Worm (Caenorhabditis elegans): ENCODE data around the gene C30H6.12.

C30H6.12 gene

DNA sequence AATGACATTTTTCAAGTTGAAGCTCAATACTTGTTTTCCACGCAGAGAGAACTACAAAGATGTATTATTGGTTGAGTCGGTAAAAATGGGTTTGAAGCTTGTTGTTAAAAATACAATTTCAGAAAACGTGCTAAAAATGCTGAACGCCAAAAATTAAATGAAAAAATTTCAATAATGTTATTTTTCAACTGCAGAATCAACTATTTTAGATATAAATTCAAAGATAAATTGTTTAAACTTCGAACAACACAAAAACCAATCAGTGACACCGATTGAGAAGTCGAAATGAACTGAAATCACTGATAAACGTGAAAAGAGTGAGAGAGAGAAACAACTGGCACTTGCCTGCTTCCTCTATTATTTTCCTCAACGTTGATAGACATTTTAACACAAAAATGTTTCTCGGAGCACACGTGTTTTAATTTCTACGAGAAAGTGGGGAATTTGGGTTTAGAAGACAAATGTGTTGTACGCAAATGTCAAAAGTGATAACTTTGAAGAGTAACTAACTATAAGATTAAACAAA is 4.4 kb downstream of the C30H6.12 start, which contains the start of gene T02D1.8:
TSS of gene T02D1.8 (minus strand) at position 51 of the 526 bp plus-strand sequence.
- TF ChIP-seq ztf-29 (GFP tag; IDR thresholded peaks at IDR 0.05): no peak
- no peak for TF ChIP-seq klf-2 (GFP tag; conservative IDR thresholded peaks at IDR 0.05)

DNA sequence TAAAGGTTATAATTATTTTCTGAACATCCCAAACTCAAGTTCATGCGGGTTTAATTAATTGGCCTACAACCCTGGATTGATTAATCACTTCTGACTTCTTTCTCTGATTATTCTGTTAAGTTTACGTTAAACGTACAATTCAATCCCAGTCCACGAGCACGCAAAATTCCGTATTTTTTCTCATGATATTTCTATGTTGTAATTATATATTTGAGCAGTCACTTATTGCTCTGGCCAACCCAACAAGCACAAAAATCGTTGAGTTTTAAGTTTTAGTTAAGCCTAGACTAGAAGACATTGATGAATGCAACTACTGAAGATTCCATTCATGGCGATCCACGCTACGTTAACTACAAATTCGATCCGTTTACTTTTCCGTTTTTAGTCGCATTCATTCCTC is 12.8 kb downstream of the C30H6.12 start, which contains the start of gene sru-15:
TSS of gene sru-15 (plus strand) at position 301 of the 400 bp plus-strand sequence.
- no peak for TF ChIP-seq klf-2 (GFP tag; conservative IDR thresholded peaks at IDR 0.05)
- no peak for TF ChIP-seq T22C8.4 (GFP tag; IDR thresholded peaks at IDR 0.05)
- TF ChIP-seq tab-1 (GFP tag; IDR thresholded peaks at IDR 0.05): no peak
- TF ChIP-seq flt-1 (GFP tag; IDR thresholded peaks at IDR 0.05): no peak
- TF ChIP-seq ref-1 (GFP tag; conservative IDR thresholded peaks at IDR 0.05): no peak
- TF ChIP-seq cog-1 (tag; optimal IDR thresholded peaks at IDR 0.05): no peak
- TF ChIP-seq med-1 (GFP tag; optimal IDR thresholded peaks at IDR 0.05; ENCODE audit: insufficient read depth): no peak
- no peak for TF ChIP-seq ztf-23 (GFP tag; IDR thresholded peaks at IDR 0.05)

- TF ChIP-seq klf-2 (GFP tag; conservative IDR thresholded peaks at IDR 0.05): no peak
- TF ChIP-seq flt-1 (GFP tag; IDR thresholded peaks at IDR 0.05): no peak
- no peak for TF ChIP-seq T22C8.4 (GFP tag; IDR thresholded peaks at IDR 0.05)
- no peak for TF ChIP-seq med-1 (GFP tag; optimal IDR thresholded peaks at IDR 0.05; ENCODE audit: insufficient read depth)
- TF ChIP-seq ztf-29 (GFP tag; IDR thresholded peaks at IDR 0.05): no peak
- no peak for TF ChIP-seq tab-1 (GFP tag; IDR thresholded peaks at IDR 0.05)
- no peak for TF ChIP-seq cog-1 (tag; optimal IDR thresholded peaks at IDR 0.05)
- TF ChIP-seq ref-1 (GFP tag; conservative IDR thresholded peaks at IDR 0.05): no peak
- TF ChIP-seq ztf-23 (GFP tag; IDR thresholded peaks at IDR 0.05): no peak
Observed at ce11 chrIV:17399455-17399854, 16.3 kb downstream of the C30H6.12 start, which contains the start of gene T02D1.4. Gene T02D1.4, plus strand, starts transcription at chrIV:17399755.

DNA sequence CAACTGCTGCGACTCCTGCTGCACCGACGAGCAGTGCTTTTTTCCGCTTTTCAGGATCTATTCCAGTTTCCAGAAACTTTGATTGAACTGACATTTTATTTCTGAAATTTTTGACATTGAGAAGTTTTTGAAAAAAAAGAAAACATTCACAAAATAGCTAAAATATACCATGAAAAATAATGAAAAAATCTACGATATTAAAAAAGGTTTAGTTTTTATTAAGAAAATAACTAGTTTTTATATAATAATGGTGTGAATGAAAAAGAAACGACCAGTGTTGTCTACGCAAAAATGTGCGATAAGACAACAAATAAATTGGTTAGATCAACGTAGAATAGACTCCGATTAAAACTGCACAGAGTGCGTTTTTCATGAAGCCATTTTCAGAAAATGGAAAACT is 22.4 kb downstream of the C30H6.12 start, which contains the start of gene pmp-4:
TSS of gene pmp-4 (minus strand) at position 101 of the 400 bp plus-strand sequence.
- TF ChIP-seq tab-1 (GFP tag; IDR thresholded peaks at IDR 0.05): no peak
- TF ChIP-seq med-1 (GFP tag; optimal IDR thresholded peaks at IDR 0.05; ENCODE audit: insufficient read depth): no peak
- no peak for TF ChIP-seq T22C8.4 (GFP tag; IDR thresholded peaks at IDR 0.05)
- TF ChIP-seq cog-1 (tag; optimal IDR thresholded peaks at IDR 0.05): no peak
- TF ChIP-seq ref-1 (GFP tag; conservative IDR thresholded peaks at IDR 0.05): no peak
- TF ChIP-seq flt-1 (GFP tag; IDR thresholded peaks at IDR 0.05): no peak
- TF ChIP-seq klf-2 (GFP tag; conservative IDR thresholded peaks at IDR 0.05): no peak
- TF ChIP-seq ztf-29 (GFP tag; IDR thresholded peaks at IDR 0.05): no peak
- TF ChIP-seq ztf-23 (GFP tag; IDR thresholded peaks at IDR 0.05): no peak

- TF ChIP-seq tab-1 (GFP tag; IDR thresholded peaks at IDR 0.05) (no peak), klf-2 (GFP tag; conservative IDR thresholded peaks at IDR 0.05) (no peak), flt-1 (GFP tag; IDR thresholded peaks at IDR 0.05) (no peak), ztf-23 (GFP tag; IDR thresholded peaks at IDR 0.05) (no peak), T22C8.4 (GFP tag; IDR thresholded peaks at IDR 0.05) (no peak), med-1 (GFP tag; optimal IDR thresholded peaks at IDR 0.05; ENCODE audit: insufficient read depth) (no peak), ref-1 (GFP tag; conservative IDR thresholded peaks at IDR 0.05) (no peak), cog-1 (tag; optimal IDR thresholded peaks at IDR 0.05) (no peak), ztf-29 (GFP tag; IDR thresholded peaks at IDR 0.05) (no peak)
Observed at ce11 chrIV:17406119-17406518, 23.0 kb downstream of the C30H6.12 start.

ce11 chrIV:17407025-17407424 is 23.9 kb downstream of the C30H6.12 start, which contains the start of gene T02D1.7:
Gene T02D1.7, minus strand, starts transcription at chrIV:17407125.
- no peak for TF ChIP-seq med-1 (GFP tag; optimal IDR thresholded peaks at IDR 0.05; ENCODE audit: insufficient read depth)
- TF ChIP-seq flt-1 (GFP tag; IDR thresholded peaks at IDR 0.05): no peak
- no peak for TF ChIP-seq ref-1 (GFP tag; conservative IDR thresholded peaks at IDR 0.05)
- TF ChIP-seq cog-1 (tag; optimal IDR thresholded peaks at IDR 0.05): no peak
- TF ChIP-seq tab-1 (GFP tag; IDR thresholded peaks at IDR 0.05): no peak
- no peak for TF ChIP-seq ztf-23 (GFP tag; IDR thresholded peaks at IDR 0.05)
- no peak for TF ChIP-seq ztf-29 (GFP tag; IDR thresholded peaks at IDR 0.05)
- no peak for TF ChIP-seq klf-2 (GFP tag; conservative IDR thresholded peaks at IDR 0.05)
- no peak for TF ChIP-seq T22C8.4 (GFP tag; IDR thresholded peaks at IDR 0.05)

ce11 chrIV:17407491-17407890 is 24.3 kb downstream of the C30H6.12 start, which contains the start of gene T02D1.9:
Gene T02D1.9, minus strand, starts transcription at chrIV:17407591.
- TF ChIP-seq flt-1 (GFP tag; IDR thresholded peaks at IDR 0.05): no peak
- TF ChIP-seq med-1 (GFP tag; optimal IDR thresholded peaks at IDR 0.05; ENCODE audit: insufficient read depth): no peak
- TF ChIP-seq ztf-23 (GFP tag; IDR thresholded peaks at IDR 0.05): no peak
- no peak for TF ChIP-seq T22C8.4 (GFP tag; IDR thresholded peaks at IDR 0.05)
- no peak for TF ChIP-seq ztf-29 (GFP tag; IDR thresholded peaks at IDR 0.05)
- TF ChIP-seq ref-1 (GFP tag; conservative IDR thresholded peaks at IDR 0.05): no peak
- TF ChIP-seq tab-1 (GFP tag; IDR thresholded peaks at IDR 0.05): no peak
- no peak for TF ChIP-seq cog-1 (tag; optimal IDR thresholded peaks at IDR 0.05)
- TF ChIP-seq klf-2 (GFP tag; conservative IDR thresholded peaks at IDR 0.05): no peak

ce11 chrIV:17413343-17413742 is 30.2 kb downstream of the C30H6.12 start:
- TF ChIP-seq ref-1 (GFP tag; conservative IDR thresholded peaks at IDR 0.05) (no peak), flt-1 (GFP tag; IDR thresholded peaks at IDR 0.05) (no peak), ztf-23 (GFP tag; IDR thresholded peaks at IDR 0.05) (no peak), klf-2 (GFP tag; conservative IDR thresholded peaks at IDR 0.05) (no peak)

ce11 chrIV:17417723-17418122 is 34.6 kb downstream of the C30H6.12 start, which contains the start of gene npr-26:
Gene npr-26, minus strand, starts transcription at chrIV:17417823.
- TF ChIP-seq med-1 (GFP tag; optimal IDR thresholded peaks at IDR 0.05; ENCODE audit: insufficient read depth) (no peak), flt-1 (GFP tag; IDR thresholded peaks at IDR 0.05) (no peak), cog-1 (tag; optimal IDR thresholded peaks at IDR 0.05) (no peak), ref-1 (GFP tag; conservative IDR thresholded peaks at IDR 0.05) (no peak), tab-1 (GFP tag; IDR thresholded peaks at IDR 0.05) (no peak), T22C8.4 (GFP tag; IDR thresholded peaks at IDR 0.05) (no peak)

ce11 chrIV:17426970-17427369 is 43.8 kb downstream of the C30H6.12 start:
- TF ChIP-seq ztf-23 (GFP tag; IDR thresholded peaks at IDR 0.05) (no peak), ztf-29 (GFP tag; IDR thresholded peaks at IDR 0.05) (no peak), med-1 (GFP tag; optimal IDR thresholded peaks at IDR 0.05; ENCODE audit: insufficient read depth) (no peak), ref-1 (GFP tag; conservative IDR thresholded peaks at IDR 0.05) (no peak), flt-1 (GFP tag; IDR thresholded peaks at IDR 0.05) (no peak), klf-2 (GFP tag; conservative IDR thresholded peaks at IDR 0.05) (no peak), cog-1 (tag; optimal IDR thresholded peaks at IDR 0.05) (no peak), T22C8.4 (GFP tag; IDR thresholded peaks at IDR 0.05) (no peak), tab-1 (GFP tag; IDR thresholded peaks at IDR 0.05) (no peak)

Data from whole organism, midembryonic.